Worm (Caenorhabditis elegans): ENCODE measurements around the gene zif-1.

The zif-1 gene

DNA sequence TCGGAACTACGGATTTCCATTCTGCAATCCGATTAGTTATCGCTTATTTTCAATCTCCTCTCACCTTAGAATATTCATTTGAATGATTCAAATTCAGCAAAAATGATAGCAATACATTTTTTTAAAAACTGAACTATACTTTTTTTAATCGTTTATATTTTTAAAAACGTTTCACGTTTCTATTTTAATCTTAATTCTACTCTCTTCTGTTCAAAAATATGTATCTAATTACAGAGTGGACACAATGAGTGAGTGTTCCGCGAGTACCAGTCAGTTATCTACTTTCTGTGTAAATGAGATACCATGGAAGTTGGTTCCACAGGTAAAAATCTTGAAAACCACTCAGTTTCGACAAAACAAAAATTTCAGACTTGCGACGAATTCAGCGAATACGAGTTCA, at the start of gene zif-1, which contains the start of gene F59B2.15:
TSS of gene zif-1 (plus strand) at position 235 of the 400 bp plus-strand sequence.
TSS of gene F59B2.15 (minus strand) at position 101 of the 400 bp plus-strand sequence.
- TF ChIP-seq snpc-1.1 (tag; optimal IDR thresholded peaks at IDR 0.05; ENCODE audit: insufficient read depth) = no peak
- no peak for TF ChIP-seq mcd-1 (GFP tag; IDR thresholded peaks at IDR 0.05)
- TF ChIP-seq repo-1 (tag; optimal IDR thresholded peaks at IDR 0.05) = no peak
- no peak for TF ChIP-seq ceh-58 (GFP tag; IDR thresholded peaks at IDR 0.05)
- TF ChIP-seq mel-28 (tag; optimal IDR thresholded peaks at IDR 0.05; ENCODE audit: borderline replicate concordance) = no peak
- no peak for TF ChIP-seq K12H6.12 (tag; optimal IDR thresholded peaks at IDR 0.05)
- TF ChIP-seq lag-1 (GFP tag; IDR thresholded peaks at IDR 0.05) = no peak
- TF ChIP-seq ceh-40 (GFP tag; IDR thresholded peaks at IDR 0.05) = no peak
- no peak for TF ChIP-seq B0336.3 (GFP tag; IDR thresholded peaks at IDR 0.05)
- TF ChIP-seq lsy-27 (tag; optimal IDR thresholded peaks at IDR 0.05; ENCODE audit: borderline replicate concordance, insufficient read depth) = no peak
- no peak for TF ChIP-seq attf-5 (GFP tag; optimal IDR thresholded peaks at IDR 0.05)
- no peak for TF ChIP-seq ccch-3 (GFP tag; optimal IDR thresholded peaks at IDR 0.05)
- TF ChIP-seq ekl-4 (GFP tag; IDR thresholded peaks at IDR 0.05) = no peak
- no peak for TF ChIP-seq lir-1 (GFP tag; conservative IDR thresholded peaks at IDR 0.05)
- TF ChIP-seq snpc-3.4 (tag; optimal IDR thresholded peaks at IDR 0.05) = no peak
- TF ChIP-seq athp-1 (tag; optimal IDR thresholded peaks at IDR 0.05) = no peak
- TF ChIP-seq cebp-2 (GFP tag; IDR thresholded peaks at IDR 0.05) = no peak
- TF ChIP-seq ztf-3 (GFP tag; optimal IDR thresholded peaks at IDR 0.05) = no peak
- TF ChIP-seq lin-26 (GFP tag; IDR thresholded peaks at IDR 0.05) = no peak
- no peak for TF ChIP-seq madf-3 (GFP tag; IDR thresholded peaks at IDR 0.05)

ce11 chrIII:8955536-8955935, 47.0 kb upstream of the zif-1 start:
- TF ChIP-seq ztf-26 (tag; optimal IDR thresholded peaks at IDR 0.05) (no peak), ceh-58 (GFP tag; IDR thresholded peaks at IDR 0.05) (no peak), F37B4.10 (GFP tag; IDR thresholded peaks at IDR 0.05) (no peak), ceh-91 (GFP tag; IDR thresholded peaks at IDR 0.05) (no peak), K11D2.4 (GFP tag; IDR thresholded peaks at IDR 0.05) (no peak), F10E7.11 (tag; optimal IDR thresholded peaks at IDR 0.05) (no peak), efl-1 (GFP tag; optimal IDR thresholded peaks at IDR 0.05) (no peak), nfyb-1 (GFP tag; IDR thresholded peaks at IDR 0.05) (0 out of 2 replicates have a peak, but pooled peaks have one; percentile 16)

- TF ChIP-seq unc-130 (GFP tag; optimal IDR thresholded peaks at IDR 0.05) = no peak
- no peak for TF ChIP-seq ceh-40 (GFP tag; IDR thresholded peaks at IDR 0.05)
- TF ChIP-seq hmg-1.2 (GFP tag; IDR thresholded peaks at IDR 0.05) = no peak; the same call in 1 of the 2 replicates
- TF ChIP-seq lag-1 (GFP tag; IDR thresholded peaks at IDR 0.05) = no peak
- no peak for TF ChIP-seq ccch-3 (GFP tag; optimal IDR thresholded peaks at IDR 0.05)
- TF ChIP-seq hmg-20 (GFP tag; IDR thresholded peaks at IDR 0.05) = no peak
- no peak for TF ChIP-seq T07F8.4 (tag; optimal IDR thresholded peaks at IDR 0.05)
- TF ChIP-seq bed-2 (GFP tag; IDR thresholded peaks at IDR 0.05) = no peak
- TF ChIP-seq F10E7.11 (tag; optimal IDR thresholded peaks at IDR 0.05) = no peak
- TF ChIP-seq attf-3 (GFP tag; conservative IDR thresholded peaks at IDR 0.05) = no peak
- no peak for TF ChIP-seq ztf-22 (GFP tag; optimal IDR thresholded peaks at IDR 0.05)
- TF ChIP-seq madf-3 (GFP tag; IDR thresholded peaks at IDR 0.05) = no peak
- no peak for TF ChIP-seq ekl-4 (GFP tag; IDR thresholded peaks at IDR 0.05)
- TF ChIP-seq die-1 (tag; optimal IDR thresholded peaks at IDR 0.05) = no peak
- no peak for TF ChIP-seq let-526 (GFP tag; IDR thresholded peaks at IDR 0.05)
- TF ChIP-seq dpff-1 (tag; optimal IDR thresholded peaks at IDR 0.05) = no peak
- no peak for TF ChIP-seq repo-1 (tag; optimal IDR thresholded peaks at IDR 0.05)
- no peak for TF ChIP-seq F55B11.4 (tag; optimal IDR thresholded peaks at IDR 0.05; ENCODE audit: borderline replicate concordance, insufficient read depth)
- TF ChIP-seq akir-1 (GFP tag; optimal IDR thresholded peaks at IDR 0.05) = no peak
- no peak for TF ChIP-seq egrh-3 (GFP tag; IDR thresholded peaks at IDR 0.05)
- TF ChIP-seq egl-44 (GFP tag; IDR thresholded peaks at IDR 0.05) = no peak
- TF ChIP-seq attf-5 (GFP tag; optimal IDR thresholded peaks at IDR 0.05) = peak; percentile 19
- TF ChIP-seq ets-4 (GFP tag; optimal IDR thresholded peaks at IDR 0.05) = no peak
- no peak for TF ChIP-seq aptf-3 (GFP tag; IDR thresholded peaks at IDR 0.05)
- no peak for TF ChIP-seq nhr-179 (tag; optimal IDR thresholded peaks at IDR 0.05)
- no peak for TF ChIP-seq egl-18 (GFP tag; IDR thresholded peaks at IDR 0.05)
- no peak for TF ChIP-seq sea-2 (GFP tag; IDR thresholded peaks at IDR 0.05)
Observed at ce11 chrIII:8956146-8956646, 46.4 kb upstream of the zif-1 start, which contains the start of the genes ZK643.5 and ZK643.2. TSS of gene ZK643.5 (minus strand) at chrIII:8956196. TSS of gene ZK643.2 (plus strand) at chrIII:8956540.
